Fruit fly (Drosophila melanogaster) whole organism, embryonic: ENCODE results near the gene Fcp3C.

ENCODE experiments used
- Aef1 ChIP-seq: fragments of 200-800 bp; sonication (Bioruptor generic); IDR thresholded peaks from 3 replicates; pipeline ENCODE4 v1.3.6; 2022; ENCODE audit warnings: missing biosample characterization, missing genetic modification characterization
- Atf6 ChIP-seq: fragments of 200-800 bp; sonication (Bioruptor generic); IDR thresholded peaks from 2 replicates; pipeline ENCODE4 v1.3.6; 2022; ENCODE audit warnings: missing biosample characterization, missing genetic modification characterization
- CG10431 ChIP-seq: fragments of 200-800 bp; sonication (Bioruptor generic); optimal IDR thresholded peaks from 3 replicates; lab custom pipeline; 2018; ENCODE audit warnings: missing biosample characterization, mild to moderate bottlenecking, missing genetic modification characterization
- CG12236 ChIP-seq: fragments of 200-800 bp; sonication (Bioruptor generic); optimal IDR thresholded peaks from 2 replicates; lab custom pipeline; 2016; ENCODE audit warnings: missing biosample characterization, missing genetic modification characterization
- CG12299 ChIP-seq: fragments of 200-800 bp; sonication (Bioruptor generic); optimal IDR thresholded peaks from 2 replicates; lab custom pipeline; 2018; ENCODE audit warnings: missing biosample characterization, mild to moderate bottlenecking, missing genetic modification characterization
- CG12942 ChIP-seq: fragments of 200-800 bp; sonication (Bioruptor generic); optimal IDR thresholded peaks from 3 replicates; lab custom pipeline; 2016; ENCODE audit warnings: missing biosample characterization, missing genetic modification characterization
- CG13287 ChIP-seq: fragments of 200-800 bp; sonication (Bioruptor generic); IDR thresholded peaks from 2 replicates; pipeline ENCODE4 v1.3.6; 2022; ENCODE audit warnings: missing biosample characterization, missing genetic modification characterization; ENCODE audit not compliant: partially characterized antibody
- CG14710 ChIP-seq: fragments of 200-800 bp; sonication (Bioruptor generic); optimal IDR thresholded peaks from 3 replicates; lab custom pipeline; 2019; ENCODE audit warnings: missing biosample characterization, mild to moderate bottlenecking, missing genetic modification characterization, moderate library complexity
- CG16863 ChIP-seq: fragments of 200-800 bp; sonication (Bioruptor generic); optimal IDR thresholded peaks from 3 replicates; lab custom pipeline; 2016; ENCODE audit warnings: missing biosample characterization, missing genetic modification characterization
- CG18262 ChIP-seq: fragments of 200-800 bp; optimal IDR thresholded peaks from 3 replicates; lab custom pipeline; 2019; ENCODE audit warnings: missing biosample characterization, mild to moderate bottlenecking, missing genetic modification characterization, moderate library complexity
- CG32767 ChIP-seq: fragments of 200-800 bp; sonication (Bioruptor generic); IDR thresholded peaks from 2 replicates; pipeline ENCODE4 v1.3.6; 2022; ENCODE audit warnings: missing biosample characterization, missing genetic modification characterization
- CG5953 ChIP-seq: fragments of 200-800 bp; sonication (Bioruptor generic); IDR thresholded peaks from 2 replicates; pipeline ENCODE4 v1.3.6; 2022; ENCODE audit warnings: missing biosample characterization, missing genetic modification characterization
- CG6813 ChIP-seq: fragments of 200-800 bp; sonication (Bioruptor generic); optimal IDR thresholded peaks from 2 replicates; lab custom pipeline; 2017; ENCODE audit warnings: missing biosample characterization, missing genetic modification characterization, mild to moderate bottlenecking, moderate library complexity, missing genetic modification reagents
- CG8478 ChIP-seq: fragments of >200 bp; optimal IDR thresholded peaks from 2 replicates; lab custom pipeline; 2018
- CG9437 ChIP-seq: fragments of 200-800 bp; sonication (Bioruptor generic); optimal IDR thresholded peaks from 2 replicates; lab custom pipeline; 2018; ENCODE audit warnings: missing biosample characterization, mild to moderate bottlenecking, missing genetic modification characterization
- CG9727 ChIP-seq: fragments of 200-800 bp; sonication (Bioruptor generic); optimal IDR thresholded peaks from 3 replicates; lab custom pipeline; 2017; ENCODE audit warnings: missing biosample characterization, mild to moderate bottlenecking, missing genetic modification characterization
- Dp ChIP-seq: fragments of 200-800 bp; sonication (Bioruptor generic); optimal IDR thresholded peaks from 2 replicates; lab custom pipeline; 2018; ENCODE audit warnings: missing biosample characterization, mild to moderate bottlenecking, missing genetic modification characterization, moderate library complexity
- E2f1 ChIP-seq: fragments of 200-800 bp; sonication (Bioruptor generic); IDR thresholded peaks from 2 replicates; pipeline ENCODE4 v1.3.6; 2022; ENCODE audit warnings: missing biosample characterization, missing genetic modification characterization
- Hmx ChIP-seq: fragments of 200-800 bp; sonication (Bioruptor generic); optimal IDR thresholded peaks from 2 replicates; lab custom pipeline; 2016; ENCODE audit warnings: missing biosample characterization, missing genetic modification characterization
- Hsf ChIP-seq: fragments of 200-800 bp; sonication (Bioruptor generic); optimal IDR thresholded peaks from 3 replicates; lab custom pipeline; 2016; ENCODE audit warnings: missing biosample characterization, missing genetic modification characterization
- Mad ChIP-seq: fragments of 200-800 bp; sonication (Bioruptor generic); optimal IDR thresholded peaks from 2 replicates; lab custom pipeline; 2016; ENCODE audit warnings: missing biosample characterization, missing genetic modification characterization
- Meics ChIP-seq: fragments of 200-800 bp; sonication (Bioruptor generic); optimal IDR thresholded peaks from 2 replicates; lab custom pipeline; 2017; ENCODE audit warnings: missing biosample characterization, mild to moderate bottlenecking, missing genetic modification characterization
- Ravus ChIP-seq: fragments of 200-800 bp; sonication (Bioruptor generic); IDR thresholded peaks from 2 replicates; pipeline ENCODE4 v1.3.6; 2022; ENCODE audit warnings: missing biosample characterization, missing genetic modification characterization
- Sin3A ChIP-seq: fragments of >200 bp; optimal IDR thresholded peaks from 2 replicates; lab custom pipeline; 2018
- Spps ChIP-seq: fragments of 200-800 bp; sonication (Bioruptor generic); optimal IDR thresholded peaks from 2 replicates; lab custom pipeline; 2018; ENCODE audit warnings: missing biosample characterization, mild to moderate bottlenecking, missing genetic modification characterization
- Taf1 ChIP-seq: fragments of 200-800 bp; sonication (Bioruptor generic); IDR thresholded peaks from 2 replicates; pipeline ENCODE4 v1.3.6; 2022; ENCODE audit warnings: missing biosample characterization, missing genetic modification characterization
- ab ChIP-seq: fragments of 200-800 bp; sonication (Bioruptor generic); optimal IDR thresholded peaks from 2 replicates; lab custom pipeline; 2016; ENCODE audit warnings: missing biosample characterization, missing genetic modification characterization
- bsh ChIP-seq, 2 experiments: fragments of 200-800 bp; sonication (Bioruptor generic); optimal IDR thresholded peaks; 2 replicates each; lab custom pipeline; 2017 to 2018; ENCODE audit warnings: mild to moderate bottlenecking in 2 of 2, missing biosample characterization in 2 of 2, missing genetic modification characterization in 2 of 2, moderate library complexity in 1 of 2
- chn ChIP-seq: fragments of 200-800 bp; sonication (Bioruptor generic); optimal IDR thresholded peaks from 2 replicates; lab custom pipeline; 2016; ENCODE audit warnings: missing biosample characterization, missing genetic modification characterization
- crol ChIP-seq: fragments of 200-800 bp; sonication (Bioruptor generic); IDR thresholded peaks from 2 replicates; pipeline ENCODE4 v1.3.6; 2022; ENCODE audit warnings: missing biosample characterization, missing genetic modification characterization
- dmrt99B ChIP-seq: fragments of 200-800 bp; sonication (Bioruptor generic); optimal IDR thresholded peaks from 2 replicates; lab custom pipeline; 2018; ENCODE audit warnings: missing biosample characterization, mild to moderate bottlenecking, missing genetic modification characterization, moderate library complexity
- fu2 ChIP-seq: fragments of 200-800 bp; sonication (Bioruptor generic); optimal IDR thresholded peaks from 2 replicates; lab custom pipeline; 2016; ENCODE audit warnings: missing biosample characterization, missing genetic modification characterization
- gem ChIP-seq: fragments of 200-800 bp; sonication (Bioruptor generic); optimal IDR thresholded peaks from 2 replicates; lab custom pipeline; 2019; ENCODE audit warnings: missing biosample characterization, mild to moderate bottlenecking, missing genetic modification characterization, moderate library complexity
- grau ChIP-seq: fragments of 200-800 bp; optimal IDR thresholded peaks from 3 replicates; lab custom pipeline; 2019; ENCODE audit warnings: missing biosample characterization, mild to moderate bottlenecking, missing genetic modification characterization, moderate library complexity
- ham ChIP-seq: fragments of 200-800 bp; sonication (Bioruptor generic); IDR thresholded peaks from 2 replicates; pipeline ENCODE4 v1.3.6; 2022; ENCODE audit warnings: missing biosample characterization, missing genetic modification characterization
- hb ChIP-seq: fragments of 200-800 bp; sonication (Bioruptor generic); IDR thresholded peaks from 3 replicates; pipeline ENCODE4 v1.3.6; 2022; ENCODE audit warnings: missing biosample characterization, missing genetic modification characterization; ENCODE audit not compliant: partially characterized antibody
- lab ChIP-seq: fragments of 200-800 bp; sonication (Bioruptor generic); optimal IDR thresholded peaks from 3 replicates; lab custom pipeline; 2017; ENCODE audit warnings: missing biosample characterization, missing genetic modification characterization, mild to moderate bottlenecking, moderate library complexity, missing genetic modification reagents
- luna ChIP-seq: fragments of 200-800 bp; sonication (Bioruptor generic); optimal IDR thresholded peaks from 2 replicates; lab custom pipeline; 2016; ENCODE audit warnings: missing biosample characterization, missing genetic modification characterization
- nerfin-2 ChIP-seq: fragments of 200-800 bp; sonication (Bioruptor generic); IDR thresholded peaks from 2 replicates; pipeline ENCODE4 v1.3.6; 2022; ENCODE audit warnings: missing biosample characterization, missing genetic modification characterization; ENCODE audit not compliant: partially characterized antibody
- p53 ChIP-seq: fragments of 200-800 bp; sonication (Bioruptor generic); optimal IDR thresholded peaks from 2 replicates; lab custom pipeline; 2016; ENCODE audit warnings: missing biosample characterization, missing genetic modification characterization
- pb ChIP-seq: fragments of 200-800 bp; sonication (Bioruptor generic); optimal IDR thresholded peaks from 3 replicates; lab custom pipeline; 2016; ENCODE audit warnings: missing biosample characterization, missing genetic modification characterization
- psq ChIP-seq: fragments of 200-800 bp; sonication (Bioruptor generic); optimal IDR thresholded peaks from 2 replicates; lab custom pipeline; 2017; ENCODE audit warnings: missing biosample characterization, missing genetic modification characterization
- ro ChIP-seq: fragments of 200-800 bp; sonication (Bioruptor generic); IDR thresholded peaks from 2 replicates; pipeline ENCODE4 v1.3.6; 2022; ENCODE audit warnings: missing biosample characterization, missing genetic modification characterization
- slou ChIP-seq: fragments of 200-800 bp; sonication (Bioruptor generic); optimal IDR thresholded peaks from 3 replicates; lab custom pipeline; 2016; ENCODE audit warnings: missing biosample characterization, missing genetic modification characterization
- tap ChIP-seq: fragments of 200-800 bp; optimal IDR thresholded peaks from 3 replicates; lab custom pipeline; 2019; ENCODE audit warnings: missing biosample characterization, mild to moderate bottlenecking, missing genetic modification characterization, moderate library complexity
- twi ChIP-seq: fragments of 200-800 bp; optimal IDR thresholded peaks from 2 replicates; lab custom pipeline; 2019; ENCODE audit warnings: missing biosample characterization, mild to moderate bottlenecking, missing genetic modification characterization, moderate library complexity
- unpg ChIP-seq: fragments of 200-800 bp; sonication (Bioruptor generic); optimal IDR thresholded peaks from 3 replicates; lab custom pipeline; 2018; ENCODE audit warnings: missing biosample characterization, mild to moderate bottlenecking, missing genetic modification characterization, moderate library complexity
- wor ChIP-seq: fragments of 200-800 bp; sonication (Bioruptor generic); IDR thresholded peaks from 2 replicates; pipeline ENCODE4 v1.3.6; 2022; ENCODE audit warnings: missing biosample characterization, missing genetic modification characterization
- zfh1 ChIP-seq: fragments of 200-800 bp; sonication (Bioruptor generic); IDR thresholded peaks from 3 replicates; pipeline ENCODE4 v1.3.6; 2022; ENCODE audit warnings: missing biosample characterization, missing genetic modification characterization
- zfh2 ChIP-seq: fragments of 200-800 bp; sonication (Bioruptor generic); optimal IDR thresholded peaks from 2 replicates; lab custom pipeline; 2016; ENCODE audit warnings: missing biosample characterization, missing genetic modification characterization

Gene Fcp3C

DNA sequence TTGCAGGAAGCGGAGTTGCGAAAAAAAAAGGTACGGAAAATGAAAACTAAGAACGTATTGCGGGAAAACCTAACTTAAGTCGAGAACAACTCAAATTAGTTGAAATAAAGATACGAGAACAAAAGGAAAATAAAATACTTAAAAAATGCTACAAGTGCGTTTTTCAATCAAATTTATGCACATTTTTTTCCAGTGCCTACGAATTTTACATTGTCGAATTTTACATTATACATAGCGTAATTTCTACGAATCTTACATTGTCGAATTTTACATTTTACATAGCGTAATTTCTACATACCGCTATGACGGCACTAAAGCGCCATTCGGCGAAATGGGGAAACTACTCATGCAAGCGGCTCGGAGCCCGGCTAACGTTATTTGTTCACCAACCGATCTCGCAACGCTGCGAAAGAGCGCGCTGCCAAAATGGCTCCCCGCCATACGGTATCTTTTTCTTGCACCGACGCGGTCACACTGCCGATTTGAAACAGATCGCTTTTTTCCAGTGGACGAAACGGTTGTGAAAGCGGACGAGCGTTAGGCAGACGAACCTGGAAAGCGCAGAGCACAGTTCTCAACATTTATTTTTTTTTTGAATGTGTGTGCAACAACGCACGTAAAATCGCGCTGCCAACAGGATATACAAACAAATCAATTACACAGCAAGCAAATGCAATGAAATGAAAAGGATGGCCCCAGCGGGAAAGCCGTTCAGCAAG, 39.7 kb downstream of the Fcp3C start, which contains the start of gene N (continued):
- TF ChIP-seq pb (GFP tag; lab: Kevin White, UChicago) (no peak), unpg (GFP tag; lab: Kevin White, UChicago) (peak; percentile 70), tap (tag; lab: Kevin White, UChicago) (no peak), zfh1 (GFP tag; lab: Robert Waterston, UW) (peak; percentile 45; the same call in 1 of the 3 replicates), Sin3A (lab: Kevin White, UChicago) (no peak), nerfin-2 (GFP tag; lab: Robert Waterston, UW) (no peak), Meics (GFP tag; lab: Kevin White, UChicago) (peak; percentile 7), Ravus (GFP tag; lab: Robert Waterston, UW) (no peak), Hmx (GFP tag; lab: Kevin White, UChicago) (no peak), wor (no peak), CG9437 (GFP tag; lab: Kevin White, UChicago) (peak; percentile 31), zfh2 (peak; percentile 29), Spps (tag; lab: Kevin White, UChicago) (no peak), ro (GFP tag; lab: Robert Waterston, UW) (no peak), CG16863 (peak; percentile 36), fu2 (GFP tag; lab: Kevin White, UChicago) (no peak), CG14710 (tag; lab: Kevin White, UChicago) (peak; percentile 51), luna (GFP tag; lab: Kevin White, UChicago) (peak; percentile 59), E2f1 (0 out of 2 replicates have a peak, but pooled peaks have one; percentile 19), CG32767 (0 out of 2 replicates have a peak, but pooled peaks have one; percentile 57), lab (GFP tag; lab: Kevin White, UChicago) (peak; percentile 43), CG12236 (GFP tag; lab: Kevin White, UChicago) (peak; percentile 39), twi (tag; lab: Kevin White, UChicago) (no peak), bsh (GFP tag; optimal IDR thresholded peaks at IDR 0.05; lab: Kevin White, UChicago) (peak in 1 of 2 experiments; percentile 57), Atf6 (GFP tag; lab: Robert Waterston, UW) (peak; percentile 59), CG10431 (GFP tag; lab: Kevin White, UChicago) (peak; percentile 6), Aef1 (GFP tag; lab: Robert Waterston, UW) (no peak), CG9727 (GFP tag; lab: Kevin White, UChicago) (peak; percentile 1), CG18262 (tag; lab: Kevin White, UChicago) (peak; percentile 55), CG6813 (GFP tag; lab: Kevin White, UChicago) (peak; percentile 48), crol (GFP tag; lab: Robert Waterston, UW) (no peak), gem (tag; lab: Kevin White, UChicago) (peak; percentile 75), Hsf (GFP tag; lab: Kevin White, UChicago) (peak; percentile 28), slou (no peak), psq (GFP tag; lab: Kevin White, UChicago) (peak; percentile 2), grau (tag; lab: Kevin White, UChicago) (peak; percentile 51), chn (GFP tag; lab: Kevin White, UChicago) (no peak), ab (GFP tag; lab: Kevin White, UChicago) (peak; percentile 9), CG5953 (no peak), p53 (peak; percentile 70), Dp (GFP tag; lab: Kevin White, UChicago) (peak; percentile 72), Taf1 (GFP tag; lab: Robert Waterston, UW) (peak; percentile 23; the same call in 1 of the 2 replicates), CG12299 (tag; lab: Kevin White, UChicago) (peak; percentile 34), hb (no peak; the same call in 2 of the 3 replicates), Mad (GFP tag; lab: Kevin White, UChicago) (peak; percentile 34), CG8478 (peak; percentile 32), CG12942 (peak; percentile 19), CG13287 (peak; percentile 65; the same call in 1 of the 2 replicates), dmrt99B (tag; lab: Kevin White, UChicago) (peak; percentile 39), ham (GFP tag; lab: Robert Waterston, UW) (no peak)
